Fruit fly (Drosophila melanogaster): Measurements from ENCODE around the gene Mtr4.

Mtr4 gene

DNA sequence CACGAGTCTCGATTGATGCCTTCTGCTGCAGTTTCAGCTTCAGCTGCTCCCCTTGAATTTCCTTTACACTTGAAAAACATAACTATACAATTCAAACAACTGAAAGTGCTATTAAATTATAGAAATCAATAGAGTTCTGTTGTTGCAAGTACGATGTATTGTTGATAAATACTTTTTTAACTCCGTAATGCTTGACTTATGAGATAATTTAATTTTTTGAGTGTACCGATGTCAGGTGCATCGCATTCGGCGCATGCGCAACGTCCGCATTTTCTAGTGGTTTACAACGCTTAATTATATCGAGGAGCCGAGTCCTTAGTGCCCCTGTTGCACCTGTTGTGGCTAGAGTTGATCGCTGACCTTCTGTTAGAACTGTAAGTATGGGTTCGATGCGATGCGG lies 10.6 kb upstream of the Mtr4 start (continued):
- TF ChIP-seq ara (GFP tag; IDR thresholded peaks at IDR 0.05) (peak; percentile 49), E2f2 (GFP tag; IDR thresholded peaks at IDR 0.05) (no peak), Fer2 (tag; optimal IDR thresholded peaks at IDR 0.05) (no peak), sc (optimal IDR thresholded peaks at IDR 0.05) (no peak), sc (GFP tag; optimal IDR thresholded peaks at IDR 0.05) (no peak), CG8765 (GFP tag; IDR thresholded peaks at IDR 0.05) (peak; percentile 64; the same call in 1 of the 2 replicates), CG8478 (optimal IDR thresholded peaks at IDR 0.05) (no peak), sqz (GFP tag; optimal IDR thresholded peaks at IDR 0.05) (no peak)

DNA sequence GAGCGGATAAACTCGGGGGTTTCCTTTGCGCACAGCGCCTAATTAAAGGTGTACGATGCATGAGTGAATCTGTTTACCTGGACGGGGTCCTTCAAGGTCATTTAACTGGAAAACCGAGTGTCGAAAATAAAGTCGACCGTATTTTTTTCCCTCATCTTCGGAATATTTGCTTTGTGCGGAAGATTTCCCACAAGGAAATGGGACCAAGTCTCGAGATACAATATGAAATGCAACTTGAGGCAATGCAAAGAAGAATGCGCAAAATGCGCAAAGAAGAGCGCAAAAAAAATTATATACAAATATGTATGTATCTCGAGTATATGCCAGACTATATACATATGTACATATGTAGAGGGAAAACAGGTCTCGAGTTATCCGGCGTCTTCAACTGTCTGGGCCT lies 9.1 kb upstream of the Mtr4 start:
- TF ChIP-seq CG6813 (GFP tag; optimal IDR thresholded peaks at IDR 0.05) (no peak), gce (GFP tag; IDR thresholded peaks at IDR 0.05) (no peak), dimm (GFP tag; IDR thresholded peaks at IDR 0.05) (no peak), pros (GFP tag; optimal IDR thresholded peaks at IDR 0.05) (peak; percentile 61), CG7745 (tag; optimal IDR thresholded peaks at IDR 0.05) (no peak), H2.0 (GFP tag; IDR thresholded peaks at IDR 0.05) (no peak), tll (GFP tag; optimal IDR thresholded peaks at IDR 0.05) (peak in 1 of 2 experiments; percentile 43), CG15479 (GFP tag; optimal IDR thresholded peaks at IDR 0.05) (peak; percentile 60), CG4820 (GFP tag; optimal IDR thresholded peaks at IDR 0.05) (no peak), knrl (GFP tag; IDR thresholded peaks at IDR 0.05; ENCODE audit: partially characterized antibody) (no peak), cad (GFP tag; optimal IDR thresholded peaks at IDR 0.05) (peak; percentile 21), Jarid2 (GFP tag; optimal IDR thresholded peaks at IDR 0.05) (no peak), twi (tag; optimal IDR thresholded peaks at IDR 0.05) (peak; percentile 27), CG13775 (GFP tag; optimal IDR thresholded peaks at IDR 0.05) (no peak), CG33557 (GFP tag; optimal IDR thresholded peaks at IDR 0.05) (no peak), az2 (GFP tag; optimal IDR thresholded peaks at IDR 0.05) (no peak), Hsf (GFP tag; optimal IDR thresholded peaks at IDR 0.05) (no peak), zen (tag; optimal IDR thresholded peaks at IDR 0.05) (peak; percentile 18), sqz (GFP tag; optimal IDR thresholded peaks at IDR 0.05) (no peak), Dek (tag; optimal IDR thresholded peaks at IDR 0.05) (no peak), emc (GFP tag; optimal IDR thresholded peaks at IDR 0.05) (no peak), Lhr (GFP tag; optimal IDR thresholded peaks at IDR 0.05) (no peak)

DNA sequence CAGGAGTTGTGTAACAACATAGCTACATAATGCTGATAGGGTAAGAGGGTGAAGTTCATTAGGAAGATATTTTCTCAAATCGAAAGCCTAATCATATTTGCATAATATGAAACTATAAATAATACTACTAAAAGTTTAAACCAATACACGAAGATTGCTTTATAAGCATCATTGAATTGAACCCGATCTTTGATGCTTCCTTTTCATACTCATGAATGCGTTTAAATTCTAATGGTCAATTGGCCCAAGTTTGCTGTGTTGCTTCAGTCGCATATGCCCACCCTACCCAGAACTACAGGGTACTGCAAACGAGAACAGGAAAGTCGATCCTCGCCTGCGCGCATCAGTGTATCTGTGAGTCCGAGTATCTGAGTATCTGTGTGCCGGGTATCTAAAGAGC lies 8.5 kb upstream of the Mtr4 start:
- TF ChIP-seq lbe (GFP tag; optimal IDR thresholded peaks at IDR 0.05) (peak; percentile 82), CG11695 (GFP tag; IDR thresholded peaks at IDR 0.05) (no peak), CrebB (tag; optimal IDR thresholded peaks at IDR 0.05) (no peak), CG8924 (tag; optimal IDR thresholded peaks at IDR 0.05) (peak; percentile 44), sens (GFP tag) (peak; percentile 78), Chrac-16 (GFP tag; optimal IDR thresholded peaks at IDR 0.05) (peak; percentile 7), corto (GFP tag; optimal IDR thresholded peaks at IDR 0.05) (peak; percentile 56), CG3281 (GFP tag; optimal IDR thresholded peaks at IDR 0.05) (no peak), gcm2 (GFP tag; optimal IDR thresholded peaks at IDR 0.05) (no peak), dmrt99B (tag; optimal IDR thresholded peaks at IDR 0.05) (no peak), cg (GFP tag; optimal IDR thresholded peaks at IDR 0.05) (peak; percentile 26), zfh1 (GFP tag; IDR thresholded peaks at IDR 0.05) (peak; percentile 45; the same call in 2 of the 3 replicates), bsh (GFP tag; optimal IDR thresholded peaks at IDR 0.05) (peak in 1 of 2 experiments; percentile 81), Awh (GFP tag; IDR thresholded peaks at IDR 0.05) (no peak), NK7.1 (GFP tag; optimal IDR thresholded peaks at IDR 0.05) (no peak), gem (tag; optimal IDR thresholded peaks at IDR 0.05) (peak; percentile 9), Elba2 (GFP tag; optimal IDR thresholded peaks at IDR 0.05) (peak; percentile 49), dmrt11E (tag; optimal IDR thresholded peaks at IDR 0.05) (peak; percentile 46), fd102C (GFP tag; optimal IDR thresholded peaks at IDR 0.05) (peak; percentile 68), ac (GFP tag; optimal IDR thresholded peaks at IDR 0.05) (peak; percentile 35), oc (tag; optimal IDR thresholded peaks at IDR 0.05) (no peak), eve (GFP tag; optimal IDR thresholded peaks at IDR 0.05) (peak in 1 of 2 experiments; percentile 39)
